Fruit fly (Drosophila melanogaster) whole organism, wandering third instar larva: ENCODE measurements around the gene mRpS24.
A peak's percentile ranks its signal among the peaks of the same experiment; 100 is the strongest.

Experiments used
- Abd-B ChIP-seq: fragments of >200 bp; optimal IDR thresholded peaks from 2 replicates; lab custom pipeline; 2017; ENCODE audit warnings: missing biosample characterization, missing genetic modification characterization
- CG32264 ChIP-seq: fragments of 200-800 bp; sonication (Bioruptor generic); optimal IDR thresholded peaks from 2 replicates; lab custom pipeline; 2016; ENCODE audit warnings: missing biosample characterization, missing genetic modification characterization
- CG9705 ChIP-seq: fragments of 200-800 bp; sonication (Bioruptor generic); optimal IDR thresholded peaks from 2 replicates; lab custom pipeline; 2018; ENCODE audit warnings: missing biosample characterization, mild to moderate bottlenecking, missing genetic modification characterization
- CrebA ChIP-seq: fragments of 200-800 bp; sonication (Bioruptor generic); optimal IDR thresholded peaks from 2 replicates; lab custom pipeline; 2016; ENCODE audit warnings: missing biosample characterization, mild to moderate bottlenecking, missing genetic modification characterization, borderline replicate concordance
- Dfd ChIP-seq: fragments of >200 bp; optimal IDR thresholded peaks from 2 replicates; lab custom pipeline; 2017; ENCODE audit warnings: missing biosample characterization, missing genetic modification characterization
- Dif ChIP-seq: fragments of 200-275, 200-300 bp; sonication (Bioruptor generic); optimal IDR thresholded peaks from 2 replicates; lab custom pipeline; 2018; ENCODE audit warnings: missing biosample characterization, missing genetic modification characterization; ENCODE audit not compliant: partially characterized antibody
- GATAd ChIP-seq: sonication (Bioruptor generic); optimal IDR thresholded peaks from 2 replicates; lab custom pipeline; 2016; ENCODE audit warnings: missing biosample characterization, missing genetic modification characterization
- HLH106 ChIP-seq: fragments of 200-800 bp; optimal IDR thresholded peaks from 3 replicates; lab custom pipeline; 2019; ENCODE audit warnings: missing biosample characterization, mild to moderate bottlenecking, missing genetic modification characterization, moderate library complexity
- Hnf4 ChIP-seq: fragments of 200-800 bp; sonication (Bioruptor generic); optimal IDR thresholded peaks from 2 replicates; lab custom pipeline; 2016; ENCODE audit warnings: missing biosample characterization, mild to moderate bottlenecking, missing genetic modification characterization
- Hr78 ChIP-seq: fragments of >200 bp; optimal IDR thresholded peaks from 2 replicates; lab custom pipeline; 2017; ENCODE audit warnings: missing biosample characterization, missing genetic modification characterization
- Hr83 ChIP-seq: fragments of 200-300 bp; sonication (Bioruptor generic); optimal IDR thresholded peaks from 2 replicates; lab custom pipeline; 2016; ENCODE audit warnings: missing biosample characterization, mild to moderate bottlenecking, missing genetic modification characterization, moderate library complexity; ENCODE audit not compliant: poor library complexity, severe bottlenecking
- Jra ChIP-seq: sonication (Bioruptor generic); optimal IDR thresholded peaks from 2 replicates; lab custom pipeline; 2016; ENCODE audit warnings: missing biosample characterization, missing genetic modification characterization
- Mio ChIP-seq: sonication (Bioruptor generic); optimal IDR thresholded peaks from 2 replicates; lab custom pipeline; 2016; ENCODE audit warnings: missing biosample characterization, missing genetic modification characterization
- Myc ChIP-seq: fragments of >200 bp; optimal IDR thresholded peaks from 2 replicates; lab custom pipeline; 2017
- N ChIP-seq: fragments of >200 bp; optimal IDR thresholded peaks from 2 replicates; lab custom pipeline; 2018; ENCODE audit warnings: missing biosample characterization, missing external identifiers, missing genetic modification characterization
- OdsH ChIP-seq: fragments of 200-800 bp; sonication (Bioruptor generic); optimal IDR thresholded peaks from 2 replicates; lab custom pipeline; 2016; ENCODE audit warnings: missing biosample characterization, mild to moderate bottlenecking, missing genetic modification characterization
- Rel ChIP-seq, 2 experiments: fragments of 200-800 bp; sonication (Bioruptor generic) in 1 of 2; optimal IDR thresholded peaks; 2 replicates in 1 of 2; 3 replicates in 1 of 2; lab custom pipeline; 2016 to 2019; ENCODE audit warnings: mild to moderate bottlenecking in 2 of 2, missing biosample characterization in 2 of 2, missing genetic modification characterization in 2 of 2, moderate library complexity in 1 of 2
- Sp1 ChIP-seq: fragments of 200-800 bp; sonication (Bioruptor generic); optimal IDR thresholded peaks from 3 replicates; lab custom pipeline; 2019; ENCODE audit warnings: missing biosample characterization, mild to moderate bottlenecking, missing genetic modification characterization, moderate library complexity
- Vsx2 ChIP-seq: fragments of 200-300, 225-300 bp; sonication (Bioruptor generic); optimal IDR thresholded peaks from 2 replicates; lab custom pipeline; 2018; ENCODE audit warnings: missing biosample characterization, missing genetic modification characterization; ENCODE audit not compliant: partially characterized antibody
- br ChIP-seq: fragments of 200-800 bp; sonication (Bioruptor generic); optimal IDR thresholded peaks from 2 replicates; lab custom pipeline; 2016; ENCODE audit warnings: missing biosample characterization, missing genetic modification characterization
- brk ChIP-seq: fragments of 200-800 bp; sonication (Bioruptor generic); optimal IDR thresholded peaks from 2 replicates; lab custom pipeline; 2016; ENCODE audit warnings: missing biosample characterization, mild to moderate bottlenecking, missing genetic modification characterization
- dl ChIP-seq, 2 experiments: fragments of 175-275, 200-275 bp in 1 of 2; fragments of 200-275 bp in 1 of 2; sonication (Bioruptor generic); optimal IDR thresholded peaks; lab custom pipeline; 2018; ENCODE audit warnings: mild to moderate bottlenecking in 2 of 2, missing biosample characterization in 2 of 2, missing genetic modification characterization in 2 of 2, moderate library complexity in 2 of 2; ENCODE audit not compliant: partially characterized antibody in 2 of 2, insufficient read depth in 1 of 2
- dmrt93B ChIP-seq: fragments of 200-800 bp; sonication (Bioruptor generic); optimal IDR thresholded peaks from 2 replicates; lab custom pipeline; 2018; ENCODE audit warnings: missing biosample characterization, mild to moderate bottlenecking, missing genetic modification characterization
- dsf ChIP-seq: sonication (Bioruptor generic); optimal IDR thresholded peaks from 2 replicates; lab custom pipeline; 2016; ENCODE audit warnings: missing biosample characterization, missing genetic modification characterization, borderline replicate concordance
- ey ChIP-seq: fragments of 200-800 bp; sonication (Bioruptor generic); optimal IDR thresholded peaks from 2 replicates; lab custom pipeline; 2016; ENCODE audit warnings: missing biosample characterization, missing genetic modification characterization
- foxo ChIP-seq, 2 experiments: fragments of 200-800 bp; sonication (Bioruptor generic); optimal IDR thresholded peaks; 2 replicates in 1 of 2; 3 replicates in 1 of 2; lab custom pipeline; 2016 to 2017; ENCODE audit warnings: missing biosample characterization in 2 of 2, missing genetic modification characterization in 2 of 2
- fru ChIP-seq: fragments of 200-800 bp; sonication (Bioruptor generic); optimal IDR thresholded peaks from 3 replicates; lab custom pipeline; 2016; ENCODE audit warnings: missing biosample characterization, mild to moderate bottlenecking, missing genetic modification characterization
- h ChIP-seq: fragments of 200-800 bp; sonication (Bioruptor generic); optimal IDR thresholded peaks from 3 replicates; lab custom pipeline; 2016; ENCODE audit warnings: missing biosample characterization, mild to moderate bottlenecking, missing genetic modification characterization
- jim ChIP-seq: fragments of 175-275, 200-325 bp; sonication (Bioruptor generic); optimal IDR thresholded peaks from 2 replicates; lab custom pipeline; 2016; ENCODE audit warnings: missing biosample characterization, mild to moderate bottlenecking, missing genetic modification characterization
- lola ChIP-seq: fragments of >200 bp; optimal IDR thresholded peaks from 2 replicates; lab custom pipeline; 2017; ENCODE audit warnings: missing biosample characterization, missing genetic modification characterization
- pan ChIP-seq: fragments of >200 bp; optimal IDR thresholded peaks from 2 replicates; lab custom pipeline; 2017
- psq ChIP-seq: fragments of 200-800 bp; sonication (Bioruptor generic); optimal IDR thresholded peaks from 3 replicates; lab custom pipeline; 2017; ENCODE audit warnings: missing biosample characterization, mild to moderate bottlenecking, missing genetic modification characterization, moderate library complexity
- rgr ChIP-seq: fragments of 200-800 bp; sonication (Bioruptor generic); optimal IDR thresholded peaks from 3 replicates; lab custom pipeline; 2016; ENCODE audit warnings: missing biosample characterization, mild to moderate bottlenecking, missing genetic modification characterization
- sage ChIP-seq: fragments of 200-800 bp; sonication (Bioruptor generic); optimal IDR thresholded peaks from 2 replicates; lab custom pipeline; 2016; ENCODE audit warnings: missing biosample characterization, mild to moderate bottlenecking, missing genetic modification characterization
- sv ChIP-seq: fragments of 200-800 bp; sonication (Bioruptor generic); optimal IDR thresholded peaks from 3 replicates; lab custom pipeline; 2016; ENCODE audit warnings: missing biosample characterization, missing genetic modification characterization
- tai ChIP-seq: sonication (Bioruptor generic); optimal IDR thresholded peaks from 2 replicates; lab custom pipeline; 2016; ENCODE audit warnings: missing biosample characterization, missing genetic modification characterization
- usp ChIP-seq: fragments of >200 bp; optimal IDR thresholded peaks from 2 replicates; lab custom pipeline; 2017; ENCODE audit warnings: missing biosample characterization, missing genetic modification characterization
- woc ChIP-seq: sonication (Bioruptor generic); optimal IDR thresholded peaks from 2 replicates; lab custom pipeline; 2016; ENCODE audit warnings: missing biosample characterization, mild to moderate bottlenecking, missing genetic modification characterization

mRpS24 gene

dm6 chr3R:24202723-24203122 lies 39.4 kb upstream of the mRpS24 start:
- no peak for TF ChIP-seq Hr83 (GFP tag; lab: Kevin White, UChicago)
- no peak for TF ChIP-seq psq (GFP tag; lab: Kevin White, UChicago)
- no peak for TF ChIP-seq rgr (GFP tag; lab: Kevin White, UChicago)
- TF ChIP-seq Dif (GFP tag; lab: Kevin White, UChicago): no peak
- TF ChIP-seq Myc (lab: Kevin White, UChicago): no peak
- TF ChIP-seq CrebA (GFP tag; lab: Kevin White, UChicago): no peak
- no peak for TF ChIP-seq sage
- no peak for TF ChIP-seq woc (GFP tag; lab: Kevin White, UChicago)
- no peak for TF ChIP-seq Hnf4
- no peak for TF ChIP-seq Abd-B (GFP tag; lab: Kevin White, UChicago)
- no peak for TF ChIP-seq foxo (GFP tag; optimal IDR thresholded peaks at IDR 0.05; lab: Kevin White, UChicago)
- TF ChIP-seq sv (GFP tag; lab: Kevin White, UChicago): no peak
- TF ChIP-seq brk (GFP tag; lab: Kevin White, UChicago): no peak
- TF ChIP-seq h: no peak

- TF ChIP-seq Abd-B (GFP tag; lab: Kevin White, UChicago) (no peak), h (peak; percentile 95), OdsH (GFP tag; lab: Kevin White, UChicago) (peak; percentile 94), Dif (GFP tag; lab: Kevin White, UChicago) (no peak), N (GFP tag; lab: Kevin White, UChicago) (no peak), usp (no peak), brk (GFP tag; lab: Kevin White, UChicago) (no peak), ey (peak; percentile 93), Myc (lab: Kevin White, UChicago) (no peak), Vsx2 (GFP tag; lab: Kevin White, UChicago) (peak; percentile 48), CG9705 (GFP tag; lab: Kevin White, UChicago) (peak; percentile 96), Mio (GFP tag; lab: Kevin White, UChicago) (peak; percentile 58), br (GFP tag; lab: Kevin White, UChicago) (peak; percentile 89), dl (GFP tag; optimal IDR thresholded peaks at IDR 0.05; lab: Kevin White, UChicago; ENCODE audit: insufficient read depth in 1 of 2, partially characterized antibody in 2 of 2) (no peak), CrebA (GFP tag; lab: Kevin White, UChicago) (no peak), sv (GFP tag; lab: Kevin White, UChicago) (peak; percentile 88), woc (GFP tag; lab: Kevin White, UChicago) (peak; percentile 95), Hr83 (GFP tag; lab: Kevin White, UChicago) (peak; percentile 48), Hnf4 (peak; percentile 93), dsf (peak; percentile 84), lola (GFP tag; lab: Kevin White, UChicago) (no peak), HLH106 (tag; lab: Kevin White, UChicago) (peak; percentile 98), jim (peak; percentile 1), tai (GFP tag; lab: Kevin White, UChicago) (no peak), Sp1 (peak; percentile 94), GATAd (GFP tag; lab: Kevin White, UChicago) (peak; percentile 83), Dfd (no peak), sage (peak; percentile 86), psq (GFP tag; lab: Kevin White, UChicago) (peak; percentile 90), fru (peak; percentile 94), rgr (GFP tag; lab: Kevin White, UChicago) (peak; percentile 95), pan (lab: Kevin White, UChicago) (no peak), Rel (GFP tag; optimal IDR thresholded peaks at IDR 0.05; lab: Kevin White, UChicago) (peak; percentile 20), Rel (tag; optimal IDR thresholded peaks at IDR 0.05; lab: Kevin White, UChicago) (peak; percentile 84), CG32264 (peak; percentile 77), Jra (GFP tag; lab: Kevin White, UChicago) (peak; percentile 85), dmrt93B (GFP tag; lab: Kevin White, UChicago) (peak; percentile 93), foxo (GFP tag; optimal IDR thresholded peaks at IDR 0.05; lab: Kevin White, UChicago) (peak in 1 of 2 experiments; percentile 97), Hr78 (GFP tag; lab: Kevin White, UChicago) (no peak)
- TF ChIP-seq, all 38 proteins: peak for 25
Observed at dm6 chr3R:24193373-24193879, 30.1 kb upstream of the mRpS24 start, which contains the start of the genes SMC6 and CG6204. TSS of gene SMC6 (minus strand) at chr3R:24193423. TSS of gene CG6204 (plus strand) at chr3R:24193832.
